Fruit fly (Drosophila melanogaster) whole organism: ENCODE results near the gene eg.

ENCODE experiments used
- CG8478 ChIP-seq: fragments of >200 bp; optimal IDR thresholded peaks from 2 replicates; lab custom pipeline; 2018; ENCODE audit warnings: inconsistent platforms
- Dll ChIP-seq: fragments of >200 bp; optimal IDR thresholded peaks from 2 replicates; lab custom pipeline; 2017
- pan ChIP-seq: fragments of >200 bp; optimal IDR thresholded peaks from 2 replicates; lab custom pipeline; 2017
- psq ChIP-seq: fragments of >200 bp; optimal IDR thresholded peaks from 2 replicates; lab custom pipeline; 2017
- usp ChIP-seq: fragments of >200 bp; optimal IDR thresholded peaks from 2 replicates; lab custom pipeline; 2017; ENCODE audit warnings: missing biosample characterization, missing genetic modification characterization, mixed read lengths

- TF ChIP-seq usp (GFP tag; lab: Kevin White, UChicago) (no peak), CG8478 (lab: Kevin White, UChicago) (no peak), psq (lab: Kevin White, UChicago) (no peak), pan (lab: Kevin White, UChicago) (no peak), Dll (lab: Kevin White, UChicago) (no peak)
Observed at dm6 chr3L:21770328-21770727, 38.2 kb upstream of the eg start, which contains the start of gene Syn1.
